Worm (Caenorhabditis elegans) whole organism, early embryonic: ENCODE results near the gene lin-48.

Experiments used
- B0310.2 ChIP-seq: sonication (generic microtip); optimal IDR thresholded peaks from 2 replicates; lab custom pipeline; 2016; ENCODE audit warnings: mild to moderate bottlenecking, missing genetic modification characterization, missing compliant biosample characterization
- F13C5.2 ChIP-seq: sonication (generic microtip); optimal IDR thresholded peaks from 2 replicates; lab custom pipeline; 2017; ENCODE audit warnings: mild to moderate bottlenecking, missing genetic modification characterization, inconsistent platforms, missing compliant biosample characterization
- aly-1 ChIP-seq: sonication (generic microtip); optimal IDR thresholded peaks from 2 replicates; lab custom pipeline; 2016; ENCODE audit warnings: missing genetic modification characterization, missing compliant biosample characterization
- ama-1 ChIP-seq: fragments of 150-350 bp; optimal IDR thresholded peaks from 2 replicates; lab custom pipeline; 2014
- ceh-13 ChIP-seq: fragments of 200-800 bp; sonication (Bioruptor generic); optimal IDR thresholded peaks from 2 replicates; lab custom pipeline; 2018; ENCODE audit warnings: mild to moderate bottlenecking, missing genetic modification characterization, missing compliant biosample characterization
- ceh-36 ChIP-seq: sonication (generic microtip); optimal IDR thresholded peaks from 2 replicates; lab custom pipeline; 2016; ENCODE audit warnings: missing genetic modification characterization, inconsistent platforms, missing compliant biosample characterization
- ets-7 ChIP-seq: sonication (generic microtip); optimal IDR thresholded peaks from 2 replicates; lab custom pipeline; 2016; ENCODE audit warnings: missing genotype, missing genetic modification characterization, missing compliant biosample characterization
- hmbx-1 ChIP-seq: sonication (generic microtip); optimal IDR thresholded peaks from 2 replicates; lab custom pipeline; 2016; ENCODE audit warnings: mild to moderate bottlenecking, missing genetic modification characterization, missing compliant biosample characterization
- hmg-4 ChIP-seq: fragments of 200-800 bp; sonication (Bioruptor generic); optimal IDR thresholded peaks from 2 replicates; lab custom pipeline; 2018; ENCODE audit warnings: mild to moderate bottlenecking, missing genetic modification characterization, missing compliant biosample characterization
- hnd-1 ChIP-seq: sonication (generic microtip); optimal IDR thresholded peaks from 2 replicates; lab custom pipeline; 2016; ENCODE audit warnings: missing genetic modification characterization, missing compliant biosample characterization
- pes-1 ChIP-seq: fragments of 200-800 bp; sonication (Bioruptor generic); IDR thresholded peaks from 2 replicates; pipeline ENCODE4 v1.3.6; 2022; ENCODE audit warnings: missing genetic modification reagents, missing genetic modification characterization, missing compliant biosample characterization
- scrt-1 ChIP-seq: fragments of 200-800 bp; sonication (Bioruptor generic); IDR thresholded peaks from 2 replicates; pipeline ENCODE4 v1.3.6; 2022; ENCODE audit warnings: missing genetic modification characterization, missing compliant biosample characterization
- sea-1 ChIP-seq: fragments of 200-800 bp; sonication (Bioruptor generic); conservative IDR thresholded peaks from 2 replicates; pipeline ENCODE4 v1.3.6; 2022; ENCODE audit warnings: missing genetic modification characterization, missing compliant biosample characterization
- tbx-11 ChIP-seq: fragments of 200-800 bp; sonication (Bioruptor generic); IDR thresholded peaks from 2 replicates; pipeline ENCODE4 v1.3.6; 2022; ENCODE audit warnings: missing genetic modification characterization, missing compliant biosample characterization
- tbx-37 ChIP-seq: fragments of 200-800 bp; sonication (Bioruptor generic); conservative IDR thresholded peaks from 2 replicates; pipeline ENCODE4 v1.3.6; 2022; ENCODE audit warnings: missing genetic modification reagents, missing genetic modification characterization, missing compliant biosample characterization
- tra-4 ChIP-seq: sonication (generic microtip); optimal IDR thresholded peaks from 2 replicates; lab custom pipeline; 2017; ENCODE audit warnings: missing genetic modification characterization, missing compliant biosample characterization

The lin-48 gene

ce11 chrIII:3789688-3790371, 44.6 kb downstream of the lin-48 start:
- TF ChIP-seq tra-4 (tag; lab: Kevin White, UChicago) (no peak), ets-7 (no peak), tbx-37 (GFP tag; lab: Robert Waterston, UW) (no peak), tbx-11 (GFP tag; lab: Robert Waterston, UW) (no peak), ceh-13 (GFP tag; lab: Kevin White, UChicago) (no peak), pes-1 (GFP tag; lab: Robert Waterston, UW) (no peak), ama-1 (lab: Kevin White, UChicago) (no peak), scrt-1 (no peak), aly-1 (tag; lab: Kevin White, UChicago) (no peak), B0310.2 (tag; lab: Kevin White, UChicago) (no peak), hmbx-1 (no peak), F13C5.2 (tag; lab: Kevin White, UChicago) (no peak), sea-1 (GFP tag; lab: Robert Waterston, UW) (no peak)

ce11 chrIII:3790855-3791254, 45.6 kb downstream of the lin-48 start:
- TF ChIP-seq scrt-1 = no peak
- TF ChIP-seq hnd-1 = no peak
- TF ChIP-seq ama-1 (lab: Kevin White, UChicago) = no peak
- no peak for TF ChIP-seq ets-7
- TF ChIP-seq ceh-13 (GFP tag; lab: Kevin White, UChicago) = no peak
- no peak for TF ChIP-seq tra-4 (tag; lab: Kevin White, UChicago)

ce11 chrIII:3795933-3796332, 50.7 kb downstream of the lin-48 start:
- TF ChIP-seq ceh-36 (no peak), ama-1 (lab: Kevin White, UChicago) (no peak), ceh-13 (GFP tag; lab: Kevin White, UChicago) (no peak), hnd-1 (no peak), sea-1 (GFP tag; lab: Robert Waterston, UW) (no peak), tbx-37 (GFP tag; lab: Robert Waterston, UW) (no peak), F13C5.2 (tag; lab: Kevin White, UChicago) (no peak), scrt-1 (no peak), aly-1 (tag; lab: Kevin White, UChicago) (no peak), pes-1 (GFP tag; lab: Robert Waterston, UW) (no peak), hmg-4 (GFP tag; lab: Kevin White, UChicago) (no peak), ets-7 (no peak), tbx-11 (GFP tag; lab: Robert Waterston, UW) (no peak)
